Worm (Caenorhabditis elegans) whole organism, L1 larva: Measurements from ENCODE around the gene cbp-1.

ENCODE experiments used
- C16A3.4 ChIP-seq: fragments of 150-350 bp; optimal IDR thresholded peaks from 2 replicates; lab custom pipeline; 2014; ENCODE audit warnings: missing biosample characterization, missing genetic modification characterization
- C34B4.2 ChIP-seq: sonication (generic microtip); optimal IDR thresholded peaks from 2 replicates; lab custom pipeline; 2017; ENCODE audit warnings: mild to moderate bottlenecking, missing genetic modification characterization, missing compliant biosample characterization
- Y116A8C.19 ChIP-seq: sonication (generic microtip); optimal IDR thresholded peaks from 2 replicates; lab custom pipeline; 2016; ENCODE audit warnings: missing compliant biosample characterization, missing genetic modification characterization, borderline replicate concordance
- alr-1 ChIP-seq: fragments of 200-800 bp; sonication (Bioruptor generic); optimal IDR thresholded peaks from 2 replicates; lab custom pipeline; 2018; ENCODE audit warnings: borderline replicate concordance, mild to moderate bottlenecking, missing genetic modification characterization, missing compliant biosample characterization
- aly-2 ChIP-seq: fragments of 150-350 bp; optimal IDR thresholded peaks from 2 replicates; lab custom pipeline; 2014; ENCODE audit warnings: missing biosample characterization, missing genetic modification characterization
- ama-1 ChIP-seq: fragments of 150-350 bp; optimal IDR thresholded peaks from 2 replicates; lab custom pipeline; 2014
- blmp-1 ChIP-seq: fragments of 150-350 bp; optimal IDR thresholded peaks from 2 replicates; lab custom pipeline; 2014; ENCODE audit warnings: missing biosample characterization, missing genetic modification characterization
- ceh-90 ChIP-seq: sonication (generic microtip); optimal IDR thresholded peaks from 2 replicates; lab custom pipeline; 2016; ENCODE audit warnings: missing genetic modification characterization, missing compliant biosample characterization
- ces-1 ChIP-seq: fragments of 150-350 bp; optimal IDR thresholded peaks from 2 replicates; lab custom pipeline; 2014; ENCODE audit warnings: missing biosample characterization, missing genetic modification reagents, missing genetic modification characterization
- dpl-1 ChIP-seq, 3 experiments: fragments of 150-350 bp in 2 of 3; sonication (generic microtip) in 1 of 3; optimal IDR thresholded peaks; 2 replicates each; lab custom pipeline; 2014 to 2017; ENCODE audit warnings: missing biosample characterization in 3 of 3, missing genetic modification characterization in 3 of 3, missing genetic modification reagents in 3 of 3
- dsc-1 ChIP-seq: sonication (generic microtip); optimal IDR thresholded peaks from 2 replicates; lab custom pipeline; 2016; ENCODE audit warnings: mild to moderate bottlenecking, missing genetic modification characterization, missing compliant biosample characterization
- efl-3 ChIP-seq: fragments of 200-800 bp; sonication (Bioruptor generic); optimal IDR thresholded peaks from 2 replicates; lab custom pipeline; 2018; ENCODE audit warnings: mild to moderate bottlenecking, missing genetic modification characterization, missing compliant biosample characterization
- egl-27 ChIP-seq, 2 experiments: fragments of 150-350 bp in 1 of 2; sonication (generic microtip); optimal IDR thresholded peaks; 3 replicates each; lab custom pipeline; 2017 to 2018; ENCODE audit warnings: missing biosample characterization in 2 of 2, missing genetic modification characterization in 2 of 2, missing genetic modification reagents in 2 of 2
- fkh-10 ChIP-seq: sonication (generic microtip); optimal IDR thresholded peaks from 2 replicates; lab custom pipeline; 2017; ENCODE audit warnings: missing biosample characterization, missing genetic modification reagents, missing genetic modification characterization
- fkh-4 ChIP-seq: sonication (generic microtip); optimal IDR thresholded peaks from 2 replicates; lab custom pipeline; 2016; ENCODE audit warnings: missing compliant biosample characterization, missing genetic modification characterization, borderline replicate concordance
- fkh-8 ChIP-seq: sonication (generic microtip); optimal IDR thresholded peaks from 2 replicates; lab custom pipeline; 2016; ENCODE audit warnings: mild to moderate bottlenecking, missing genetic modification characterization, missing compliant biosample characterization
- hlh-4 ChIP-seq: sonication (generic microtip); optimal IDR thresholded peaks from 2 replicates; lab custom pipeline; 2016; ENCODE audit warnings: mild to moderate bottlenecking, missing genetic modification characterization, missing compliant biosample characterization
- isw-1 ChIP-seq: fragments of 200-800 bp; sonication (Bioruptor generic); IDR thresholded peaks from 2 replicates; pipeline ENCODE4 v1.3.6; 2022; ENCODE audit warnings: missing genetic modification characterization, missing compliant biosample characterization
- jun-1 ChIP-seq: fragments of 150-350 bp; optimal IDR thresholded peaks from 2 replicates; lab custom pipeline; 2014; ENCODE audit warnings: missing biosample characterization, missing genetic modification reagents, missing genetic modification characterization
- lin-13 ChIP-seq: fragments of 150-350 bp; optimal IDR thresholded peaks from 2 replicates; lab custom pipeline; 2014; ENCODE audit warnings: missing biosample characterization, missing genetic modification reagents, missing genetic modification characterization
- mef-2 ChIP-seq: fragments of 150-350 bp; optimal IDR thresholded peaks from 2 replicates; lab custom pipeline; 2014; ENCODE audit warnings: missing biosample characterization, missing genetic modification characterization
- mep-1 ChIP-seq: fragments of 150-350 bp; optimal IDR thresholded peaks from 2 replicates; lab custom pipeline; 2014; ENCODE audit warnings: missing biosample characterization, missing genetic modification characterization
- nhr-11 ChIP-seq: fragments of 150-350 bp; optimal IDR thresholded peaks from 2 replicates; lab custom pipeline; 2014; ENCODE audit warnings: missing biosample characterization, missing genetic modification characterization
- nhr-237 ChIP-seq: fragments of 150-350 bp; optimal IDR thresholded peaks from 2 replicates; lab custom pipeline; 2014; ENCODE audit warnings: missing biosample characterization, missing genetic modification characterization
- nhr-71 ChIP-seq: sonication (generic microtip); optimal IDR thresholded peaks from 2 replicates; lab custom pipeline; 2016; ENCODE audit warnings: mild to moderate bottlenecking, missing genetic modification characterization, moderate library complexity, missing compliant biosample characterization
- nhr-76 ChIP-seq: sonication (generic microtip); optimal IDR thresholded peaks from 2 replicates; lab custom pipeline; 2017; ENCODE audit warnings: missing biosample characterization, missing genetic modification characterization
- nhr-77 ChIP-seq: fragments of 150-350 bp; optimal IDR thresholded peaks from 2 replicates; lab custom pipeline; 2014; ENCODE audit warnings: missing biosample characterization, missing genetic modification characterization
- nhr-84 ChIP-seq: sonication (generic microtip); optimal IDR thresholded peaks from 2 replicates; lab custom pipeline; 2017; ENCODE audit warnings: missing biosample characterization, missing genetic modification characterization
- nhr-85 ChIP-seq: sonication (generic microtip); peaks from one replicate; lab custom pipeline; 2016; ENCODE audit warnings: missing genetic modification characterization, inconsistent platforms, missing compliant biosample characterization
- nhr-90 ChIP-seq: sonication (generic microtip); optimal IDR thresholded peaks from 2 replicates; lab custom pipeline; 2016; ENCODE audit warnings: mild to moderate bottlenecking, missing genetic modification characterization, missing compliant biosample characterization; ENCODE audit not compliant: poor library complexity
- pag-3 ChIP-seq: sonication (generic microtip); optimal IDR thresholded peaks from 2 replicates; lab custom pipeline; 2017; ENCODE audit warnings: missing genetic modification characterization, mild to moderate bottlenecking, missing compliant biosample characterization, antibody characterized with exemption, borderline replicate concordance; ENCODE audit not compliant: insufficient read depth
- pax-3 ChIP-seq: fragments of 200-800 bp; sonication (Bioruptor generic); optimal IDR thresholded peaks from 2 replicates; lab custom pipeline; 2018; ENCODE audit warnings: mild to moderate bottlenecking, missing genetic modification characterization, moderate library complexity, missing compliant biosample characterization
- rnt-1 ChIP-seq: sonication (generic microtip); optimal IDR thresholded peaks from 2 replicates; lab custom pipeline; 2016; ENCODE audit warnings: mild to moderate bottlenecking, missing genetic modification characterization, moderate library complexity, missing compliant biosample characterization
- snpc-4 ChIP-seq: fragments of 150-350 bp; optimal IDR thresholded peaks from 2 replicates; lab custom pipeline; 2014; ENCODE audit warnings: missing biosample characterization, missing genetic modification characterization
- snu-23 ChIP-seq: sonication (generic microtip); optimal IDR thresholded peaks from 2 replicates; lab custom pipeline; 2016; ENCODE audit warnings: missing genetic modification characterization, missing compliant biosample characterization
- sox-4 ChIP-seq: sonication (generic microtip); optimal IDR thresholded peaks from 2 replicates; lab custom pipeline; 2016; ENCODE audit warnings: missing genetic modification characterization, missing compliant biosample characterization
- sptf-1 ChIP-seq: fragments of 150-350 bp; optimal IDR thresholded peaks from 2 replicates; lab custom pipeline; 2014; ENCODE audit warnings: missing biosample characterization, missing genetic modification characterization
- sup-37 ChIP-seq: fragments of 200-800 bp; sonication (Bioruptor generic); optimal IDR thresholded peaks from 2 replicates; lab custom pipeline; 2018; ENCODE audit warnings: mild to moderate bottlenecking, missing genetic modification characterization, missing compliant biosample characterization
- tlp-1 ChIP-seq: fragments of 150-350 bp; optimal IDR thresholded peaks from 2 replicates; lab custom pipeline; 2014; ENCODE audit warnings: missing biosample characterization, missing genetic modification characterization
- unc-130 ChIP-seq: fragments of 150-350 bp; optimal IDR thresholded peaks from 2 replicates; lab custom pipeline; 2017; ENCODE audit warnings: missing biosample characterization, missing genetic modification characterization, inconsistent platforms
- unc-30 ChIP-seq: sonication (generic microtip); optimal IDR thresholded peaks from 2 replicates; lab custom pipeline; 2017; ENCODE audit warnings: missing biosample characterization, missing genetic modification characterization
- unc-86 ChIP-seq: sonication (generic microtip); optimal IDR thresholded peaks from 2 replicates; lab custom pipeline; 2016; ENCODE audit warnings: missing genetic modification characterization, missing compliant biosample characterization
- xbp-1 ChIP-seq: sonication (generic microtip); optimal IDR thresholded peaks from 2 replicates; lab custom pipeline; 2016; ENCODE audit warnings: missing genetic modification characterization, missing compliant biosample characterization
- zip-4 ChIP-seq: fragments of 200-800 bp; sonication (Bioruptor generic); optimal IDR thresholded peaks from 2 replicates; lab custom pipeline; 2018; ENCODE audit warnings: mild to moderate bottlenecking, missing genetic modification characterization, moderate library complexity, missing compliant biosample characterization

Gene cbp-1

DNA sequence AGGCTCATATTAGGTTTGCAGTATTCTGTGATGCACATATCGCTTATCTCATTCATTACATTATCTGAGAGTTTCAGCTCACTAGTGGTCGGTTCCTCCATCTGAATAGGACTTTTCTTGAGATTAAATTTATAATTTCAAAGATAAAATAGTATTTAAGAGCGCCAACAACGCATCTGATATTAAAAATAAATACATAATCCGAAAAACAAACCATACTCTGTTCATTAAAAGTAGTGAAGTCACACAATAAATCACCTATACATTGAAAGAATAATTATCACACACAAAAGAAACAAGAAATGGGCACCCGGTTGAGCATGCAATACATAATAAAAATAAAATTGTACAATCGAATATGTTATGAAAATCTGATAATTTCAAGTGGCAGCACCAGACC lies 8.9 kb upstream of the cbp-1 start, which contains the start of gene vps-53:
vps-53 (minus strand) TSS at position 101 of the 400 bp plus-strand sequence.
- TF ChIP-seq dsc-1 (tag; lab: Kevin White, UChicago): no peak
- TF ChIP-seq aly-2 (tag; lab: Kevin White, UChicago): no peak
- TF ChIP-seq hlh-4 (tag; lab: Kevin White, UChicago): no peak
- TF ChIP-seq ama-1: no peak
- TF ChIP-seq fkh-8 (tag; lab: Kevin White, UChicago): no peak
- TF ChIP-seq rnt-1: no peak
- no peak for TF ChIP-seq alr-1 (tag; lab: Kevin White, UChicago)
- TF ChIP-seq nhr-85 (tag; lab: Kevin White, UChicago): no peak
- no peak for TF ChIP-seq sup-37 (GFP tag; lab: Kevin White, UChicago)
- no peak for TF ChIP-seq efl-3 (GFP tag; lab: Kevin White, UChicago)
- TF ChIP-seq nhr-90: no peak
- TF ChIP-seq fkh-4: no peak
- no peak for TF ChIP-seq nhr-76 (tag; lab: Kevin White, UChicago)
- no peak for TF ChIP-seq sox-4 (tag; lab: Kevin White, UChicago)
- no peak for TF ChIP-seq nhr-77 (tag; lab: Kevin White, UChicago)
- no peak for TF ChIP-seq pax-3 (tag; lab: Kevin White, UChicago)
- no peak for TF ChIP-seq nhr-84 (tag; lab: Kevin White, UChicago)
- TF ChIP-seq isw-1 (GFP tag; lab: Robert Waterston, UW): no peak

DNA sequence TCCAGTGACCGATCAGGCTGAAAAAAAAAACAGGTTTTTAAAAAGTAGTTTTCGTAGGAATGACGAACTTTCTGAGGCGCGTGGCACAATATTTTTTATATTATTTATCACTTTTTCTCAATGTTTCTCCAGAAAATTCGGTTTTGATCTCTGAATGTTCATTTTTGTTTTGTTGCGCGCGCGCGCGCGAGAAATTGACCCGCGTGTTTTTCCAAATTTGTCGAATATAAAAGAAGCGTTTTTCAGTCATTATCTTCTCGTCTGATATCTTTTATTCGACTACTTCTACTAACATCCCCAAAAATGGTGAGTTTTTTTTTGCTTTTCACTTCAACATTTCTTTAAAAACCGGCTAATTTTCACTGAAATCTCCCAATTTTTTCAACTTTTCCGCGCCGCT lies 7.5 kb upstream of the cbp-1 start, which contains the start of gene rmd-1:
rmd-1 (plus strand) TSS at position 247 of the 400 bp plus-strand sequence.
- TF ChIP-seq sptf-1 (tag; lab: Kevin White, UChicago): no peak
- no peak for TF ChIP-seq pag-3 (tag; lab: Kevin White, UChicago)
- TF ChIP-seq mef-2 (tag; lab: Kevin White, UChicago): no peak
- TF ChIP-seq C16A3.4 (tag; lab: Kevin White, UChicago): no peak
- no peak for TF ChIP-seq zip-4
- no peak for TF ChIP-seq snu-23 (GFP tag; lab: Kevin White, UChicago)
- no peak for TF ChIP-seq egl-27 (tag; optimal IDR thresholded peaks at IDR 0.05; lab: Kevin White, UChicago)
- TF ChIP-seq snpc-4 (tag; lab: Kevin White, UChicago): no peak
- TF ChIP-seq lin-13 (GFP tag; lab: Kevin White, UChicago): no peak
- no peak for TF ChIP-seq unc-30 (tag; lab: Kevin White, UChicago)
- no peak for TF ChIP-seq nhr-71
- no peak for TF ChIP-seq unc-130 (tag; lab: Kevin White, UChicago)
- TF ChIP-seq nhr-90: no peak
- no peak for TF ChIP-seq unc-86
- no peak for TF ChIP-seq xbp-1 (tag; lab: Kevin White, UChicago)
- TF ChIP-seq nhr-237: no peak
- no peak for TF ChIP-seq nhr-11

DNA sequence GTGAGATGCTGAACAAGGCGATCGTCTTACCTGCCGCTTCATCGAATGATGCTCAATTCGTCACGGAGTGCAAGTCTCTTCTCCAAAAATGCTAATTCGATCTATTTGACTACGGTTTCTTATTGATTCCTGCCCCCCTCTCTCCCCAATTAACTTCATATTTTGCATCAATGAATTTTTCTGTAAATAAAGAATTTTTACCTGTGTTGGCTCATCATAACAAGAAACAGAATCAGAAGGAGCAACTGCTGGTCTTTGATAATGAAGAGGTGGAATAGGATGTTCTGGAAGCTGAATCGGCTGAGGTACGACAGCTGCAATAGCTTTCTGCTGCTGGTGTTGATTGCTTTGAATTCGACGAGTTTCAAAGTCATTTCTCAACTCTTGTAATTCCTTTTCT lies 6.1 kb upstream of the cbp-1 start:
- TF ChIP-seq C16A3.4 (tag; lab: Kevin White, UChicago) (no peak), fkh-10 (GFP tag; lab: Kevin White, UChicago) (no peak), fkh-8 (tag; lab: Kevin White, UChicago) (no peak)

DNA sequence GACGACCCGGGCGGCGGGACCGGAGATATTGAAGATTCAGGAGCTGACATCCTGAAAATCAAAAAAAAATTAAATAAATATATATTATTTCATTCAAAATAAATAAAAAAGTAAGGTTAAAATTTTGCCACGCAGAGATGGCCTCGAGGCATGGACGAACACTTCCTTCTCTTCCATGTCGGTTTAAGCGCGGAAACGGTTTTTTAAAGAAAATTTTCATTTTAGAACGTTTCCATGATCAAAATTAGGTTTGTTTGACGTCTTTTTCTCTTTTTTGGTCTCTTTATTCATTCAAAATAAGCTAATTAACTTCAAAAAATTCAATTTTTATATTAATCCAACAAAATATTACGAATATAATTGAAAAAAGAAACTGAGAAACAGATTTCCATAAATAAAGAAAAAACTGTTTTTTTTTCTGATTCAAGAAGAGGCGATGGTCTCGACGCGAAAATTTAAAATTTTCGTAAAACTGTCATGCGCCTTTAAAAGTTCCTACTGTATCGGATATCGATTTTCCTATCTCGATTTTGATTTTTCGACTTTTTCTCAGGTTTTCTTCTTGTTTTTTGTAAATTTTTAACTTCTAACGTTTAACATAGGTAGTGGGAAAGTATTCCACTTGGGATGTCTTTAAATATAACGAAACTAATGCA lies 4.1 kb upstream of the cbp-1 start, which contains the start of gene gcc-2:
gcc-2 (minus strand) TSS at position 51 of the 656 bp plus-strand sequence.
- TF ChIP-seq ceh-90 (tag; lab: Kevin White, UChicago) (no peak), efl-3 (GFP tag; lab: Kevin White, UChicago) (no peak), nhr-76 (tag; lab: Kevin White, UChicago) (no peak), xbp-1 (tag; lab: Kevin White, UChicago) (no peak), jun-1 (tag; lab: Kevin White, UChicago) (no peak), nhr-71 (no peak), C34B4.2 (tag; lab: Kevin White, UChicago) (no peak), blmp-1 (no peak), tlp-1 (tag; lab: Kevin White, UChicago) (no peak), rnt-1 (no peak), mep-1 (tag; lab: Kevin White, UChicago) (no peak), Y116A8C.19 (tag; lab: Kevin White, UChicago) (no peak), ces-1 (no peak), isw-1 (GFP tag; lab: Robert Waterston, UW) (no peak), dpl-1 (GFP tag; optimal IDR thresholded peaks at IDR 0.05; lab: Kevin White, UChicago) (no peak)
